Fruit fly (Drosophila melanogaster) whole organism, embryonic: ENCODE data around the gene Ykt6.

Experiments
- CG18011 ChIP-seq: fragments of 200-800 bp; sonication (Bioruptor generic); optimal IDR thresholded peaks from 2 replicates; lab custom pipeline; 2017; ENCODE audit warnings: missing biosample characterization, missing genetic modification characterization, mild to moderate bottlenecking, moderate library complexity, missing genotype
- PHDP ChIP-seq: fragments of 200-800 bp; sonication (Bioruptor generic); optimal IDR thresholded peaks from 3 replicates; lab custom pipeline; 2018; ENCODE audit warnings: missing biosample characterization, mild to moderate bottlenecking, missing genetic modification characterization, moderate library complexity
- emc ChIP-seq: fragments of 200-800 bp; sonication (Bioruptor generic); optimal IDR thresholded peaks from 2 replicates; lab custom pipeline; 2016; ENCODE audit warnings: missing biosample characterization, missing genetic modification characterization
- grau ChIP-seq: fragments of 200-800 bp; optimal IDR thresholded peaks from 3 replicates; lab custom pipeline; 2019; ENCODE audit warnings: missing biosample characterization, mild to moderate bottlenecking, missing genetic modification characterization, moderate library complexity

DNA sequence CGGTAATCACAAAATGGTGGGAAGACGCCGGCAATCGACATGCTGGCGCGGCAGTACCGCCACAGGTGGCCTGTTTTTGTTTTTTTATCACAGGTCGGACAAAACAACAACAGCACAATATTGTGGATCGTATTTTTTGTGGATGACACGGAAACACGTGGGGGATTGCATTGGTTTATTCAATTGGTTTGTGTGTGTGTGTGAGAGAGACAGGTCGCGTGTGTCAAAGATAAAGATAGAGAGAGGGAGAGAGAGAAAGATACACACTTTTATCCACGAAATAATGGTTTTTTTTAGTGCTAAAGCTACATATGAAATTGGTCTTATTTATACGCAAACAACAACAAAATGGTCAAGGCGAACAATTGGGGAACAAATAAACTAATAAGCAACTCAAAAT lies 38.8 kb downstream of the Ykt6 start:
- TF ChIP-seq PHDP (no peak), grau (tag; lab: Kevin White, UChicago) (no peak), emc (GFP tag; lab: Kevin White, UChicago) (no peak), CG18011 (GFP tag; lab: Kevin White, UChicago) (no peak)
